Fruit fly (Drosophila melanogaster) whole organism, adult: ENCODE measurements around the gene CG32112.

Experiments
- CG33017 ChIP-seq: fragments of 200-800 bp; sonication (Bioruptor generic); optimal IDR thresholded peaks from 2 replicates; lab custom pipeline; 2018; ENCODE audit warnings: missing biosample characterization, mild to moderate bottlenecking, missing genetic modification characterization, moderate library complexity
- Crg-1 ChIP-seq: fragments of 200-800 bp; sonication (Bioruptor generic); optimal IDR thresholded peaks from 2 replicates; lab custom pipeline; 2016; ENCODE audit warnings: missing biosample characterization, missing genetic modification characterization
- bab1 ChIP-seq: fragments of 200-800 bp; sonication (Bioruptor generic); optimal IDR thresholded peaks from 3 replicates; lab custom pipeline; 2019; ENCODE audit warnings: missing biosample characterization, mild to moderate bottlenecking, missing genetic modification characterization, moderate library complexity
- cic ChIP-seq: fragments of 200-800 bp; sonication (Bioruptor generic); optimal IDR thresholded peaks from 2 replicates; lab custom pipeline; 2017; ENCODE audit warnings: missing biosample characterization, mild to moderate bottlenecking, missing genetic modification characterization, moderate library complexity
- kay ChIP-seq: fragments of 200-800 bp; sonication (Bioruptor generic); peaks from one replicate; lab custom pipeline; 2016; ENCODE audit warnings: missing biosample characterization, missing genetic modification characterization, borderline replicate concordance
- pad ChIP-seq: fragments of 200-800 bp; sonication (Bioruptor generic); optimal IDR thresholded peaks from 3 replicates; lab custom pipeline; 2017; ENCODE audit warnings: missing biosample characterization, missing genetic modification characterization, mild to moderate bottlenecking, moderate library complexity, missing genetic modification reagents
- tj ChIP-seq: fragments of 200-800 bp; sonication (Bioruptor generic); optimal IDR thresholded peaks from 3 replicates; lab custom pipeline; 2017; ENCODE audit warnings: missing biosample characterization, mild to moderate bottlenecking, missing genetic modification characterization, moderate library complexity

The CG32112 gene

dm6 chr3L:12794532-12794931 lies 53.0 kb downstream of the CG32112 start:
- TF ChIP-seq Crg-1 (GFP tag; lab: Kevin White, UChicago): no peak
- TF ChIP-seq cic: peak; percentile 44
- TF ChIP-seq kay (GFP tag; lab: Kevin White, UChicago): no peak
- TF ChIP-seq tj (GFP tag; lab: Kevin White, UChicago): no peak
- TF ChIP-seq pad (GFP tag; lab: Kevin White, UChicago): peak; percentile 9
- peak; percentile 51 for TF ChIP-seq bab1 (GFP tag; lab: Kevin White, UChicago)
- no peak for TF ChIP-seq CG33017 (tag; lab: Kevin White, UChicago)
